Worm (Caenorhabditis elegans) whole organism, L3 larva: ENCODE data around the gene srw-123.

ENCODE experiments used
- R02D3.7 ChIP-seq: fragments of 150-350 bp; optimal IDR thresholded peaks from 2 replicates; lab custom pipeline; 2014; ENCODE audit warnings: missing biosample characterization, missing genetic modification characterization
- aly-2 ChIP-seq: fragments of 150-350 bp; optimal IDR thresholded peaks from 2 replicates; lab custom pipeline; 2014; ENCODE audit warnings: missing biosample characterization, missing genetic modification characterization
- ama-1 ChIP-seq: fragments of 150-350 bp; optimal IDR thresholded peaks from 2 replicates; lab custom pipeline; 2018
- egl-27 ChIP-seq: sonication (generic microtip); optimal IDR thresholded peaks from 4 replicates; lab custom pipeline; 2017; ENCODE audit warnings: missing biosample characterization, missing genetic modification reagents, missing genetic modification characterization
- elt-1 ChIP-seq: fragments of 150-350 bp; optimal IDR thresholded peaks from 2 replicates; lab custom pipeline; 2014; ENCODE audit warnings: missing biosample characterization, missing genetic modification characterization
- eor-1 ChIP-seq, 2 experiments: fragments of 150-350 bp; optimal IDR thresholded peaks; 2 replicates each; lab custom pipeline; 2014 to 2018; ENCODE audit warnings: missing biosample characterization in 2 of 2, missing genetic modification characterization in 2 of 2
- fos-1 ChIP-seq: fragments of 150-350 bp; optimal IDR thresholded peaks from 2 replicates; lab custom pipeline; 2014; ENCODE audit warnings: missing biosample characterization, missing genetic modification characterization
- nhr-23 ChIP-seq: fragments of 150-350 bp; optimal IDR thresholded peaks from 2 replicates; lab custom pipeline; 2014; ENCODE audit warnings: missing biosample characterization, missing genetic modification reagents, missing genetic modification characterization
- nhr-28 ChIP-seq: fragments of 150-350 bp; optimal IDR thresholded peaks from 2 replicates; lab custom pipeline; 2014; ENCODE audit warnings: missing biosample characterization, missing genetic modification characterization
- pqm-1 ChIP-seq: fragments of 150-350 bp; optimal IDR thresholded peaks from 2 replicates; lab custom pipeline; 2017; ENCODE audit warnings: missing biosample characterization, missing genetic modification characterization, inconsistent platforms
- sea-2 ChIP-seq: fragments of 150-350 bp; sonication (generic microtip); optimal IDR thresholded peaks from 4 replicates; lab custom pipeline; 2014; ENCODE audit warnings: missing biosample characterization, missing genetic modification reagents, missing genetic modification characterization
- unc-62 ChIP-seq: fragments of 150-350 bp; sonication (generic microtip); optimal IDR thresholded peaks from 4 replicates; lab custom pipeline; 2014; ENCODE audit warnings: missing biosample characterization, missing genetic modification reagents, missing genetic modification characterization

DNA sequence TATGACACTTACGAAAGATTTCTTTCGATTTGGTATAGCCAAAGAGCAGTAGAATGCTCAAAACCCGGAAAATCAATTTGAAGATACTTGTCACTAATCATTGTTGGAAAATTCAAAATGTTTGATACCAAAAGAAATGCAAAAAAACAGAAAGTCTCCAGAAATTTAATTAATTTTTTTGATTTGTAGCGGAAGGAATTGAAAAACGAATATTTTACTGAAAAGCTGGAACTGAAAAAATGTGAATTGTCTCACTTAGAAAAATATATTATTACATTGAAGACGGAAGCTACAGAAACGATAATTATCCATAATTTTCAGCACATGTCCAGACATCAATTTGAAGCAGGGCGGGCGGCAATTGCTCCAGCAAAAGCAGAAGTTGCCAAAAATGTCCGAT lies 12.2 kb downstream of the srw-123 start, which contains the start of gene srw-138:
- TF ChIP-seq sea-2 (GFP tag; lab: Kevin White, UChicago) = no peak
- TF ChIP-seq fos-1 (tag; lab: Kevin White, UChicago) = no peak
- no peak for TF ChIP-seq elt-1 (tag; lab: Kevin White, UChicago)
- no peak for TF ChIP-seq unc-62
- no peak for TF ChIP-seq nhr-23 (tag; lab: Kevin White, UChicago)
- TF ChIP-seq ama-1 (lab: Kevin White, UChicago) = no peak
- TF ChIP-seq aly-2 (tag; lab: Kevin White, UChicago) = no peak
- TF ChIP-seq R02D3.7 (tag; lab: Kevin White, UChicago) = no peak
- TF ChIP-seq nhr-28 (tag; lab: Kevin White, UChicago) = no peak
- TF ChIP-seq pqm-1 (tag; lab: Kevin White, UChicago) = no peak
- no peak for TF ChIP-seq egl-27 (tag; lab: Kevin White, UChicago)
- TF ChIP-seq eor-1 (tag; optimal IDR thresholded peaks at IDR 0.05; lab: Kevin White, UChicago) = no peak
